Worm (Caenorhabditis elegans) whole organism, L4 larva: ENCODE data around the gene R02F2.5.

Experiments
- D1046.2 ChIP-seq: fragments of 200-800 bp; sonication (Bioruptor generic); IDR thresholded peaks from 2 replicates; pipeline ENCODE4 v1.3.6; 2022; ENCODE audit warnings: missing genetic modification characterization, missing compliant biosample characterization
- F26F4.8 ChIP-seq: fragments of 200-800 bp; sonication (Bioruptor generic); conservative IDR thresholded peaks from 2 replicates; pipeline ENCODE4 v1.3.6; 2022; ENCODE audit warnings: missing genetic modification characterization, missing compliant biosample characterization
- T20F7.1 ChIP-seq: fragments of 200-800 bp; sonication (Bioruptor generic); optimal IDR thresholded peaks from 2 replicates; lab custom pipeline; 2018; ENCODE audit warnings: mild to moderate bottlenecking, missing genetic modification characterization, missing compliant biosample characterization
- T26A8.4 ChIP-seq: fragments of 200-800 bp; sonication (Bioruptor generic); IDR thresholded peaks from 2 replicates; pipeline ENCODE4 v1.3.6; 2022; ENCODE audit warnings: missing genetic modification characterization, missing compliant biosample characterization
- Y5F2A.4 ChIP-seq: fragments of 200-800 bp; sonication (Bioruptor generic); optimal IDR thresholded peaks from 2 replicates; lab custom pipeline; 2018; ENCODE audit warnings: mild to moderate bottlenecking, missing genetic modification characterization, missing compliant biosample characterization
- ZK337.2 ChIP-seq: fragments of 200-800 bp; sonication (Bioruptor generic); IDR thresholded peaks from 2 replicates; pipeline ENCODE4 v1.3.6; 2022; ENCODE audit warnings: missing genetic modification reagents, missing genetic modification characterization, missing compliant biosample characterization
- aha-1 ChIP-seq: fragments of 150-350 bp; peaks from one replicate; lab custom pipeline; 2014; ENCODE audit warnings: missing biosample characterization, missing genetic modification characterization
- arid-1 ChIP-seq: fragments of 200-800 bp; sonication (Bioruptor generic); conservative IDR thresholded peaks from 2 replicates; pipeline ENCODE4 v1.3.6; 2022; ENCODE audit warnings: missing genetic modification reagents, missing genetic modification characterization, missing compliant biosample characterization
- attf-4 ChIP-seq: sonication (generic microtip); optimal IDR thresholded peaks from 3 replicates; lab custom pipeline; 2017; ENCODE audit warnings: missing biosample characterization, missing genetic modification characterization
- ceh-28 ChIP-seq: fragments of 150-350 bp; optimal IDR thresholded peaks from 2 replicates; lab custom pipeline; 2014; ENCODE audit warnings: missing biosample characterization, missing genetic modification reagents, missing genetic modification characterization
- ceh-32 ChIP-seq: sonication (generic microtip); optimal IDR thresholded peaks from 2 replicates; lab custom pipeline; 2016; ENCODE audit warnings: mild to moderate bottlenecking, missing genetic modification characterization, missing compliant biosample characterization; ENCODE audit not compliant: poor library complexity
- ceh-44 ChIP-seq: fragments of 200-800 bp; sonication (Bioruptor generic); IDR thresholded peaks from 2 replicates; pipeline ENCODE4 v1.3.6; 2022; ENCODE audit warnings: missing genetic modification reagents, missing genetic modification characterization, missing compliant biosample characterization
- ces-1 ChIP-seq: fragments of 150-350 bp; sonication (generic microtip); optimal IDR thresholded peaks from 4 replicates; lab custom pipeline; 2014; ENCODE audit warnings: missing biosample characterization, missing genetic modification reagents, missing genetic modification characterization
- dpl-1 ChIP-seq: fragments of 150-350 bp; optimal IDR thresholded peaks from 2 replicates; lab custom pipeline; 2014; ENCODE audit warnings: missing biosample characterization, missing genetic modification reagents, missing genetic modification characterization
- duxl-1 ChIP-seq: sonication (generic microtip); optimal IDR thresholded peaks from 2 replicates; lab custom pipeline; 2016; ENCODE audit warnings: mild to moderate bottlenecking, missing genetic modification characterization, moderate library complexity, missing compliant biosample characterization; ENCODE audit not compliant: poor library complexity
- dve-1 ChIP-seq: sonication (generic microtip); optimal IDR thresholded peaks from 2 replicates; lab custom pipeline; 2017; ENCODE audit warnings: antibody characterized with exemption, mild to moderate bottlenecking, missing genetic modification characterization, missing compliant biosample characterization; ENCODE audit not compliant: insufficient read depth
- jun-1 ChIP-seq: fragments of 150-350 bp; optimal IDR thresholded peaks from 2 replicates; lab custom pipeline; 2014; ENCODE audit warnings: missing biosample characterization, missing genetic modification reagents, missing genetic modification characterization
- lim-7 ChIP-seq: fragments of 200-800 bp; sonication (Bioruptor generic); IDR thresholded peaks from 2 replicates; pipeline ENCODE4 v1.3.6; 2022; ENCODE audit warnings: missing genetic modification characterization, missing compliant biosample characterization
- lin-1 ChIP-seq: fragments of 200-800 bp; sonication (Bioruptor generic); IDR thresholded peaks from 2 replicates; pipeline ENCODE4 v1.3.6; 2022; ENCODE audit warnings: missing genetic modification reagents, missing genetic modification characterization, missing compliant biosample characterization
- lin-15B ChIP-seq: fragments of 150-350 bp; sonication (generic microtip); optimal IDR thresholded peaks from 3 replicates; lab custom pipeline; 2014; ENCODE audit warnings: missing biosample characterization, missing genetic modification characterization
- lin-29 ChIP-seq: fragments of 200-800 bp; sonication (Bioruptor generic); IDR thresholded peaks from 2 replicates; pipeline ENCODE4 v1.3.6; 2022; ENCODE audit warnings: missing genetic modification reagents, missing genetic modification characterization, missing compliant biosample characterization
- lin-38 ChIP-seq: fragments of 200-800 bp; sonication (Bioruptor generic); IDR thresholded peaks from 2 replicates; pipeline ENCODE4 v1.3.6; 2022; ENCODE audit warnings: missing genetic modification reagents, missing genetic modification characterization, missing compliant biosample characterization
- madf-5 ChIP-seq, 2 experiments: fragments of 200-800 bp; sonication (Bioruptor generic); IDR thresholded peaks; 2 replicates each; pipeline ENCODE4 v1.3.6; 2022; ENCODE audit warnings: missing compliant biosample characterization in 2 of 2, missing genetic modification characterization in 2 of 2
- mdt-29 ChIP-seq: fragments of 200-800 bp; sonication (Bioruptor generic); IDR thresholded peaks from 2 replicates; pipeline ENCODE4 v1.3.6; 2022; ENCODE audit warnings: missing genetic modification reagents, missing genetic modification characterization, missing compliant biosample characterization
- mep-1 ChIP-seq: fragments of 150-350 bp; sonication (generic microtip); optimal IDR thresholded peaks from 3 replicates; lab custom pipeline; 2014; ENCODE audit warnings: missing biosample characterization, missing genetic modification characterization
- mes-2 ChIP-seq: sonication (generic microtip); optimal IDR thresholded peaks from 2 replicates; lab custom pipeline; 2016; ENCODE audit warnings: missing genotype, mild to moderate bottlenecking, missing genetic modification characterization, missing compliant biosample characterization; ENCODE audit not compliant: poor library complexity, severe bottlenecking
- mxl-3 ChIP-seq: fragments of 200-800 bp; sonication (Bioruptor generic); optimal IDR thresholded peaks from 2 replicates; lab custom pipeline; 2018; ENCODE audit warnings: mild to moderate bottlenecking, missing genetic modification characterization, missing compliant biosample characterization
- nhr-11 ChIP-seq: fragments of 150-350 bp; optimal IDR thresholded peaks from 2 replicates; lab custom pipeline; 2014; ENCODE audit warnings: missing biosample characterization, missing genetic modification characterization
- nhr-111 ChIP-seq: fragments of 200-800 bp; sonication (Bioruptor generic); optimal IDR thresholded peaks from 2 replicates; lab custom pipeline; 2018; ENCODE audit warnings: mild to moderate bottlenecking, missing genetic modification characterization, missing compliant biosample characterization
- nhr-237 ChIP-seq: sonication (generic microtip); optimal IDR thresholded peaks from 2 replicates; lab custom pipeline; 2017; ENCODE audit warnings: missing biosample characterization, missing genetic modification characterization
- nhr-42 ChIP-seq: fragments of 200-800 bp; sonication (Bioruptor generic); IDR thresholded peaks from 2 replicates; pipeline ENCODE4 v1.3.6; 2022; ENCODE audit warnings: missing genetic modification characterization, missing compliant biosample characterization
- rbr-2 ChIP-seq: sonication (generic microtip); optimal IDR thresholded peaks from 2 replicates; lab custom pipeline; 2016; ENCODE audit warnings: missing genotype, missing genetic modification characterization, missing compliant biosample characterization
- saeg-2 ChIP-seq: fragments of 200-800 bp; sonication (Bioruptor generic); IDR thresholded peaks from 2 replicates; pipeline ENCODE4 v1.3.6; 2022; ENCODE audit warnings: missing genetic modification reagents, missing genetic modification characterization, missing compliant biosample characterization
- set-16 ChIP-seq: fragments of 200-800 bp; sonication (Bioruptor generic); IDR thresholded peaks from 2 replicates; pipeline ENCODE4 v1.3.6; 2022; ENCODE audit warnings: missing genetic modification reagents, missing genetic modification characterization, missing compliant biosample characterization
- zip-11 ChIP-seq: fragments of 200-800 bp; sonication (Bioruptor generic); IDR thresholded peaks from 2 replicates; pipeline ENCODE4 v1.3.6; 2022; ENCODE audit warnings: missing genetic modification characterization, missing compliant biosample characterization
- zip-2 ChIP-seq: fragments of 150-350 bp; optimal IDR thresholded peaks from 2 replicates; lab custom pipeline; 2014; ENCODE audit warnings: missing biosample characterization, missing genetic modification characterization
- ztf-11 ChIP-seq: fragments of 150-350 bp; optimal IDR thresholded peaks from 2 replicates; lab custom pipeline; 2014; ENCODE audit warnings: missing biosample characterization, missing genetic modification characterization
- ztf-7 ChIP-seq: fragments of 150-350 bp; optimal IDR thresholded peaks from 2 replicates; lab custom pipeline; 2014; ENCODE audit warnings: missing biosample characterization, missing genetic modification characterization

R02F2.5 gene

ce11 chrIII:5449762-5450308 lies 29.3 kb upstream of the R02F2.5 start, which contains the start of gene F48E8.8 (continued):
- TF ChIP-seq dve-1 (tag; lab: Kevin White, UChicago) (peak; percentile 68), lin-15B (no peak), zip-11 (no peak), mxl-3 (GFP tag; lab: Kevin White, UChicago) (peak; percentile 9), mep-1 (tag; lab: Kevin White, UChicago) (peak; percentile 34), Y5F2A.4 (no peak), ceh-28 (tag; lab: Kevin White, UChicago) (no peak), lin-1 (GFP tag; lab: Robert Waterston, UW) (no peak), mes-2 (tag; lab: Kevin White, UChicago) (peak; percentile 73), nhr-237 (tag; lab: Kevin White, UChicago) (no peak), mdt-29 (GFP tag; lab: Robert Waterston, UW) (no peak), lin-38 (GFP tag; lab: Robert Waterston, UW) (peak; percentile 73), dpl-1 (peak; percentile 54), madf-5 (GFP tag; IDR thresholded peaks at IDR 0.05; lab: Robert Waterston, UW) (no peak)
- TF ChIP-seq, all 104 proteins: peak for 23

- TF ChIP-seq zip-2 (tag; lab: Kevin White, UChicago) (no peak), ZK337.2 (GFP tag; lab: Robert Waterston, UW) (no peak), ces-1 (GFP tag; lab: Kevin White, UChicago) (no peak), zip-11 (no peak), ceh-44 (GFP tag; lab: Robert Waterston, UW) (no peak), nhr-42 (GFP tag; lab: Robert Waterston, UW) (no peak), ztf-7 (tag; lab: Kevin White, UChicago) (no peak)
These were observed 28.7 kb upstream of the R02F2.5 start, which contains the start of gene paa-1 for ce11 chrIII:5450430-5450829. paa-1 (plus strand) TSS chrIII:5450730.

ce11 chrIII:5453290-5453689 lies 25.8 kb upstream of the R02F2.5 start, which contains the start of gene F48E8.4:
F48E8.4 (plus strand) TSS chrIII:5453590.
- TF ChIP-seq lin-1 (GFP tag; lab: Robert Waterston, UW) = no peak
- TF ChIP-seq T26A8.4 (GFP tag; lab: Robert Waterston, UW) = 0 out of 2 replicates have a peak, but pooled peaks have one; percentile 20
- TF ChIP-seq lim-7 (GFP tag; lab: Robert Waterston, UW) = no peak
- TF ChIP-seq aha-1 (tag; lab: Kevin White, UChicago) = peak; percentile 31

- TF ChIP-seq T20F7.1 (GFP tag; lab: Kevin White, UChicago) (no peak), attf-4 (no peak), rbr-2 (tag; lab: Kevin White, UChicago) (no peak), ZK337.2 (GFP tag; lab: Robert Waterston, UW) (no peak), F26F4.8 (GFP tag; lab: Robert Waterston, UW) (no peak), lin-15B (no peak), nhr-111 (GFP tag; lab: Kevin White, UChicago) (no peak), nhr-11 (no peak), lin-29 (no peak), duxl-1 (tag; lab: Kevin White, UChicago) (no peak), ceh-32 (no peak), set-16 (GFP tag; lab: Robert Waterston, UW) (no peak), saeg-2 (GFP tag; lab: Robert Waterston, UW) (no peak), D1046.2 (GFP tag; lab: Robert Waterston, UW) (no peak), ztf-11 (tag; lab: Kevin White, UChicago) (no peak), arid-1 (GFP tag; lab: Robert Waterston, UW) (no peak), jun-1 (tag; lab: Kevin White, UChicago) (no peak), nhr-237 (tag; lab: Kevin White, UChicago) (no peak)
- TF ChIP-seq, all 104 proteins: peak for 0
These were observed 18.0 kb upstream of the R02F2.5 start, which contains the start of gene F48E8.3 for ce11 chrIII:5461079-5461478. F48E8.3 (plus strand) TSS chrIII:5461379.
